Worm (Caenorhabditis elegans): Measurements from ENCODE around the gene C06E4.2.
A peak's percentile ranks its signal among the peaks of the same experiment; 100 is the strongest.

C06E4.2 gene

DNA sequence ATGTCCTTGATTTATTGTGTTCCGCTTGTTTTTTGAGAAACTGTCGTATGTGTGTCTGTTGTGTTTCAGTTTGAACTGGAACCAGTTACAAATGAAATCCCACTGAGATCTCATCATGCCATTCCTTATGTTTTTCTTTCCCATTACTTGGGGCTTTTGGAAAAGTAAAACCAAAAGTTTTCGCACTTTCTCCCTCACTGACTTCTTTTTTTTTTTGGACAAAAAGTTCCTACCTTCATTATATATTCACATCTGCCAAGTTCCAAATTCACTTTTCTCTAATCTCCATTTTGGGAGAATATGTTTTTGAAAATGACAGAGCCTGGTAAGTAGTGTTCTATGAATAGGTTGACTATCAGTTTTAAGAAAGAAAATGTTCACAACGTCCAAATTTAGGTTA, at the start of gene C06E4.2:
Gene C06E4.2, plus strand, starts transcription at position 301 of the 400 bp plus-strand sequence.
- TF ChIP-seq pag-3 (tag; optimal IDR thresholded peaks at IDR 0.05; ENCODE audit: borderline replicate concordance) (no peak), unc-55 (GFP tag; optimal IDR thresholded peaks at IDR 0.05) (no peak), nhr-232 (tag; optimal IDR thresholded peaks at IDR 0.05) (no peak), eyg-1 (tag; optimal IDR thresholded peaks at IDR 0.05) (no peak), ceh-22 (tag; optimal IDR thresholded peaks at IDR 0.05) (no peak), pha-2 (tag; optimal IDR thresholded peaks at IDR 0.05) (no peak), C08G9.2 (tag; optimal IDR thresholded peaks at IDR 0.05) (no peak), C38D4.7 (GFP tag; optimal IDR thresholded peaks at IDR 0.05) (no peak), gmeb-2 (tag; optimal IDR thresholded peaks at IDR 0.05) (no peak), unc-3 (GFP tag; conservative IDR thresholded peaks at IDR 0.05) (no peak), unc-3 (tag; optimal IDR thresholded peaks at IDR 0.05) (no peak), ceh-24 (tag; optimal IDR thresholded peaks at IDR 0.05) (no peak), unc-86 (tag; optimal IDR thresholded peaks at IDR 0.05) (no peak)

- no peak for TF ChIP-seq sox-4 (tag; optimal IDR thresholded peaks at IDR 0.05)
- TF ChIP-seq pha-4 (tag; optimal IDR thresholded peaks at IDR 0.05), result no peak
- no peak for TF ChIP-seq ahr-1 (tag; optimal IDR thresholded peaks at IDR 0.05)
- TF ChIP-seq ceh-45 (GFP tag; IDR thresholded peaks at IDR 0.05), result no peak
- TF ChIP-seq mec-3 (tag; optimal IDR thresholded peaks at IDR 0.05; ENCODE audit: borderline replicate concordance), result no peak
These were observed 49.7 kb upstream of the C06E4.2 start, which contains the start of gene R13A1.10 for ce11 chrIV:7227072-7227471. Gene R13A1.10 (minus strand): TSS chrIV:7227172.

ce11 chrIV:7228208-7228607, 48.6 kb upstream of the C06E4.2 start, which contains the start of gene D2024.5:
Gene D2024.5 (minus strand): TSS chrIV:7228308.
- TF ChIP-seq unc-42 (tag; optimal IDR thresholded peaks at IDR 0.05), result no peak
- TF ChIP-seq pha-4 (tag; optimal IDR thresholded peaks at IDR 0.05), result no peak
- no peak for TF ChIP-seq T23F11.4 (GFP tag; optimal IDR thresholded peaks at IDR 0.05)
- TF ChIP-seq Y22D7AL.16 (tag; optimal IDR thresholded peaks at IDR 0.05), result no peak
- TF ChIP-seq C38D4.7 (GFP tag; optimal IDR thresholded peaks at IDR 0.05), result no peak
- no peak for TF ChIP-seq fax-1 (tag; optimal IDR thresholded peaks at IDR 0.05)
- TF ChIP-seq pag-3 (tag; optimal IDR thresholded peaks at IDR 0.05; ENCODE audit: borderline replicate concordance), result no peak
- no peak for TF ChIP-seq pax-1 (tag; optimal IDR thresholded peaks at IDR 0.05)
- TF ChIP-seq npax-4 (tag; optimal IDR thresholded peaks at IDR 0.05), result no peak
- no peak for TF ChIP-seq madf-2 (tag; optimal IDR thresholded peaks at IDR 0.05)
- no peak for TF ChIP-seq dmd-4 (tag; optimal IDR thresholded peaks at IDR 0.05; ENCODE audit: borderline replicate concordance)
- TF ChIP-seq fkh-6 (tag; optimal IDR thresholded peaks at IDR 0.05), result no peak
- TF ChIP-seq hlh-15 (tag; optimal IDR thresholded peaks at IDR 0.05), result no peak

ce11 chrIV:7230198-7230597, 46.6 kb upstream of the C06E4.2 start, which contains the start of gene cap-1:
Gene cap-1 (minus strand): TSS chrIV:7230223.
- TF ChIP-seq nhr-232 (tag; optimal IDR thresholded peaks at IDR 0.05) (no peak), rnt-1 (tag; optimal IDR thresholded peaks at IDR 0.05) (peak; percentile 47), elt-4 (tag; optimal IDR thresholded peaks at IDR 0.05) (no peak), hlh-13 (GFP tag; optimal IDR thresholded peaks at IDR 0.05) (no peak), ceh-34 (tag; optimal IDR thresholded peaks at IDR 0.05) (peak; percentile 61), syd-9 (tag; optimal IDR thresholded peaks at IDR 0.05) (no peak), ceh-48 (tag; optimal IDR thresholded peaks at IDR 0.05) (peak; percentile 95), nfya-1 (tag; optimal IDR thresholded peaks at IDR 0.05) (peak; percentile 5), ceh-2 (tag; optimal IDR thresholded peaks at IDR 0.05) (peak; percentile 46), ceh-31 (tag; optimal IDR thresholded peaks at IDR 0.05) (peak; percentile 90), C38D4.7 (GFP tag; optimal IDR thresholded peaks at IDR 0.05) (no peak), elt-2 (tag; optimal IDR thresholded peaks at IDR 0.05) (peak; percentile 43), C08G9.2 (tag; optimal IDR thresholded peaks at IDR 0.05) (peak; percentile 40), F13H6.1 (tag; optimal IDR thresholded peaks at IDR 0.05) (no peak), ttx-3 (tag; optimal IDR thresholded peaks at IDR 0.05) (no peak), ceh-45 (GFP tag; IDR thresholded peaks at IDR 0.05) (no peak), ets-4 (tag; optimal IDR thresholded peaks at IDR 0.05) (peak; percentile 54), ceh-14 (tag; optimal IDR thresholded peaks at IDR 0.05) (peak; percentile 62), fax-1 (tag; optimal IDR thresholded peaks at IDR 0.05) (peak; percentile 63), ceh-18 (tag; optimal IDR thresholded peaks at IDR 0.05) (peak; percentile 21), hlh-6 (tag; optimal IDR thresholded peaks at IDR 0.05) (no peak), pqm-1 (tag; optimal IDR thresholded peaks at IDR 0.05) (peak; percentile 2), ama-1 (optimal IDR thresholded peaks at IDR 0.05) (no peak), gmeb-2 (tag; optimal IDR thresholded peaks at IDR 0.05) (no peak), madf-2 (tag; optimal IDR thresholded peaks at IDR 0.05) (no peak), lim-6 (tag; optimal IDR thresholded peaks at IDR 0.05) (no peak), hlh-15 (tag; optimal IDR thresholded peaks at IDR 0.05) (no peak), hlh-8 (tag; optimal IDR thresholded peaks at IDR 0.05) (peak; percentile 39), unc-3 (GFP tag; conservative IDR thresholded peaks at IDR 0.05) (no peak), unc-3 (tag; optimal IDR thresholded peaks at IDR 0.05) (peak; percentile 37)
